Worm (Caenorhabditis elegans) whole organism, young adult: ENCODE data around the gene flp-2.
A peak's percentile ranks its signal among the peaks of the same experiment; 100 is the strongest.
"Not testable (repeated sequence)": the region's sequence is repeated elsewhere in the genome, so short reads cannot be mapped to it uniquely, and the experiment has no call there.

ENCODE experiments used
- B0261.1 ChIP-seq: sonication (generic microtip); optimal IDR thresholded peaks from 2 replicates; lab custom pipeline; 2016; ENCODE audit warnings: mild to moderate bottlenecking, missing genetic modification characterization, moderate library complexity, missing compliant biosample characterization
- B0336.3 ChIP-seq: fragments of 200-800 bp; sonication (Bioruptor generic); IDR thresholded peaks from 2 replicates; pipeline ENCODE4 v1.3.6; 2022; ENCODE audit warnings: missing genetic modification characterization, missing compliant biosample characterization
- D2030.7 ChIP-seq: fragments of 200-800 bp; sonication (Bioruptor generic); IDR thresholded peaks from 2 replicates; pipeline ENCODE4 v1.3.6; 2022; ENCODE audit warnings: missing genetic modification reagents, missing genetic modification characterization, missing compliant biosample characterization
- F10E7.11 ChIP-seq: sonication (generic microtip); optimal IDR thresholded peaks from 2 replicates; lab custom pipeline; 2017; ENCODE audit warnings: mild to moderate bottlenecking, missing genetic modification characterization, moderate library complexity, missing compliant biosample characterization
- F22D6.2 ChIP-seq: sonication (generic microtip); optimal IDR thresholded peaks from 2 replicates; lab custom pipeline; 2016; ENCODE audit warnings: mild to moderate bottlenecking, missing genetic modification characterization, missing compliant biosample characterization
- F23B12.7 ChIP-seq: sonication (generic microtip); optimal IDR thresholded peaks from 2 replicates; lab custom pipeline; 2017; ENCODE audit warnings: missing genetic modification characterization, mild to moderate bottlenecking, missing compliant biosample characterization, antibody characterized with exemption, moderate library complexity; ENCODE audit not compliant: insufficient read depth
- F52B5.7 ChIP-seq: sonication (generic microtip); optimal IDR thresholded peaks from 2 replicates; lab custom pipeline; 2016; ENCODE audit warnings: mild to moderate bottlenecking, missing genetic modification characterization, missing compliant biosample characterization
- K12H6.12 ChIP-seq: fragments of 200-800 bp; sonication (Bioruptor generic); optimal IDR thresholded peaks from 2 replicates; lab custom pipeline; 2018; ENCODE audit warnings: mild to moderate bottlenecking, missing genetic modification characterization, missing compliant biosample characterization
- Y53G8AR.9 ChIP-seq: fragments of 200-800 bp; sonication (Bioruptor generic); conservative IDR thresholded peaks from 2 replicates; pipeline ENCODE4 v1.3.6; 2022; ENCODE audit warnings: missing genetic modification reagents, missing genetic modification characterization, missing compliant biosample characterization
- Y56A3A.18 ChIP-seq: fragments of 200-800 bp; sonication (Bioruptor generic); IDR thresholded peaks from 2 replicates; pipeline ENCODE4 v1.3.6; 2022; ENCODE audit warnings: missing genetic modification reagents, missing genetic modification characterization, missing compliant biosample characterization
- ZK185.1 ChIP-seq: sonication (generic microtip); optimal IDR thresholded peaks from 2 replicates; lab custom pipeline; 2016; ENCODE audit warnings: mild to moderate bottlenecking, missing genetic modification characterization, missing compliant biosample characterization; ENCODE audit not compliant: poor library complexity, severe bottlenecking
- ama-1 ChIP-seq, 3 experiments: fragments of 150-350 bp in 1 of 3; sonication (generic microtip) in 2 of 3; optimal IDR thresholded peaks; 2 replicates each; lab custom pipeline; 2014 to 2018; ENCODE audit warnings: missing biosample characterization in 2 of 3, missing genetic modification characterization in 2 of 3, missing genetic modification reagents in 2 of 3
- atf-7 ChIP-seq: sonication (generic microtip); optimal IDR thresholded peaks from 2 replicates; lab custom pipeline; 2017; ENCODE audit warnings: mild to moderate bottlenecking, missing genetic modification characterization, missing compliant biosample characterization
- athp-1 ChIP-seq: sonication (generic microtip); optimal IDR thresholded peaks from 2 replicates; lab custom pipeline; 2017; ENCODE audit warnings: mild to moderate bottlenecking, missing genetic modification characterization, missing compliant biosample characterization
- attf-3 ChIP-seq: fragments of 200-800 bp; sonication (Bioruptor generic); conservative IDR thresholded peaks from 2 replicates; pipeline ENCODE4 v1.3.6; 2022; ENCODE audit warnings: missing genetic modification reagents, missing genetic modification characterization, missing compliant biosample characterization
- ceh-100 ChIP-seq: fragments of 200-800 bp; sonication (Bioruptor generic); IDR thresholded peaks from 2 replicates; pipeline ENCODE4 v1.3.6; 2022; ENCODE audit warnings: missing genetic modification reagents, missing genetic modification characterization, missing compliant biosample characterization
- chd-7 ChIP-seq: sonication (generic microtip); optimal IDR thresholded peaks from 2 replicates; lab custom pipeline; 2016; ENCODE audit warnings: mild to moderate bottlenecking, missing genetic modification characterization, moderate library complexity, missing compliant biosample characterization
- die-1 ChIP-seq: sonication (generic microtip); optimal IDR thresholded peaks from 2 replicates; lab custom pipeline; 2016; ENCODE audit warnings: missing genotype, mild to moderate bottlenecking, missing genetic modification characterization, missing compliant biosample characterization
- dox-1 ChIP-seq: fragments of 200-800 bp; sonication (Bioruptor generic); IDR thresholded peaks from 2 replicates; pipeline ENCODE4 v1.3.6; 2022; ENCODE audit warnings: missing genetic modification reagents, missing genetic modification characterization, missing compliant biosample characterization
- egl-44 ChIP-seq: fragments of 200-800 bp; sonication (Bioruptor generic); IDR thresholded peaks from 2 replicates; pipeline ENCODE4 v1.3.6; 2022; ENCODE audit warnings: missing genetic modification reagents, missing genetic modification characterization, missing compliant biosample characterization
- gei-17 ChIP-seq: fragments of 200-800 bp; sonication (Bioruptor generic); optimal IDR thresholded peaks from 2 replicates; lab custom pipeline; 2018; ENCODE audit warnings: mild to moderate bottlenecking, missing genetic modification characterization, missing compliant biosample characterization
- hmg-1.2 ChIP-seq: fragments of 200-800 bp; sonication (Bioruptor generic); IDR thresholded peaks from 2 replicates; pipeline ENCODE4 v1.3.6; 2022; ENCODE audit warnings: missing genetic modification reagents, missing genetic modification characterization, missing compliant biosample characterization
- hrde-1 ChIP-seq: sonication (generic microtip); optimal IDR thresholded peaks from 2 replicates; lab custom pipeline; 2016; ENCODE audit warnings: missing genetic modification characterization, mild to moderate bottlenecking, missing compliant biosample characterization, moderate library complexity, missing genotype, missing genetic modification reagents, borderline replicate concordance
- hsf-1 ChIP-seq: fragments of 200-800 bp; sonication (Bioruptor generic); IDR thresholded peaks from 2 replicates; pipeline ENCODE4 v1.3.6; 2022; ENCODE audit warnings: missing genetic modification reagents, missing genetic modification characterization, missing compliant biosample characterization
- let-607 ChIP-seq, 2 experiments: fragments of 200-800 bp in 1 of 2; sonication (Bioruptor generic) in 1 of 2; sonication (generic microtip) in 1 of 2; optimal IDR thresholded peaks; 2 replicates each; lab custom pipeline; 2016 to 2018; ENCODE audit warnings: mild to moderate bottlenecking in 2 of 2, missing compliant biosample characterization in 2 of 2, missing genetic modification characterization in 2 of 2, moderate library complexity in 2 of 2, missing genotype in 1 of 2
- lin-26 ChIP-seq: fragments of 200-800 bp; sonication (Bioruptor generic); IDR thresholded peaks from 2 replicates; pipeline ENCODE4 v1.3.6; 2022; ENCODE audit warnings: missing genetic modification reagents, missing genetic modification characterization, missing compliant biosample characterization
- lsy-27 ChIP-seq: sonication (generic microtip); optimal IDR thresholded peaks from 2 replicates; lab custom pipeline; 2017; ENCODE audit warnings: missing genetic modification characterization, mild to moderate bottlenecking, missing compliant biosample characterization, antibody characterized with exemption, missing genotype, borderline replicate concordance; ENCODE audit not compliant: insufficient read depth
- madf-10 ChIP-seq: sonication (generic microtip); optimal IDR thresholded peaks from 2 replicates; lab custom pipeline; 2016; ENCODE audit warnings: mild to moderate bottlenecking, missing genetic modification characterization, missing compliant biosample characterization
- mcd-1 ChIP-seq: fragments of 200-800 bp; sonication (Bioruptor generic); IDR thresholded peaks from 2 replicates; pipeline ENCODE4 v1.3.6; 2022; ENCODE audit warnings: missing genetic modification reagents, missing genetic modification characterization, missing compliant biosample characterization
- mes-4 ChIP-seq: sonication (generic microtip); optimal IDR thresholded peaks from 2 replicates; lab custom pipeline; 2016; ENCODE audit warnings: missing genotype, missing genetic modification characterization, missing compliant biosample characterization
- mxl-1 ChIP-seq: sonication (generic microtip); optimal IDR thresholded peaks from 2 replicates; lab custom pipeline; 2016; ENCODE audit warnings: missing genetic modification characterization, missing compliant biosample characterization
- nfyb-1 ChIP-seq: fragments of 200-800 bp; sonication (Bioruptor generic); IDR thresholded peaks from 2 replicates; pipeline ENCODE4 v1.3.6; 2022; ENCODE audit warnings: missing genetic modification reagents, missing genetic modification characterization, missing compliant biosample characterization
- nhr-90 ChIP-seq: sonication (generic microtip); optimal IDR thresholded peaks from 2 replicates; lab custom pipeline; 2016; ENCODE audit warnings: missing genotype, mild to moderate bottlenecking, missing genetic modification characterization, missing compliant biosample characterization
- pbrm-1 ChIP-seq: fragments of 200-800 bp; sonication (Bioruptor generic); IDR thresholded peaks from 2 replicates; pipeline ENCODE4 v1.3.6; 2022; ENCODE audit warnings: missing genetic modification reagents, missing genetic modification characterization, missing compliant biosample characterization
- rec-8 ChIP-seq, 2 experiments: sonication (generic microtip); optimal IDR thresholded peaks; 2 replicates each; lab custom pipeline; 2016; ENCODE audit warnings: mild to moderate bottlenecking in 2 of 2, missing genetic modification characterization in 2 of 2, missing genetic modification reagents in 2 of 2, missing genotype in 2 of 2, missing biosample characterization in 1 of 2, missing compliant biosample characterization in 1 of 2, moderate library complexity in 1 of 2
- repo-1 ChIP-seq: sonication (generic microtip); optimal IDR thresholded peaks from 2 replicates; lab custom pipeline; 2017; ENCODE audit warnings: mild to moderate bottlenecking, missing genetic modification characterization, missing compliant biosample characterization
- rpc-1 ChIP-seq, 2 experiments: fragments of 150-350 bp in 1 of 2; sonication (generic microtip) in 1 of 2; optimal IDR thresholded peaks; 2 replicates each; lab custom pipeline; 2014 to 2018; ENCODE audit warnings: missing biosample characterization in 1 of 2, missing genetic modification characterization in 1 of 2, missing genetic modification reagents in 1 of 2, missing genotype in 1 of 2
- snpc-1.1 ChIP-seq: sonication (generic microtip); optimal IDR thresholded peaks from 2 replicates; lab custom pipeline; 2017; ENCODE audit warnings: missing genetic modification characterization, mild to moderate bottlenecking, missing compliant biosample characterization, antibody characterized with exemption, moderate library complexity, missing genotype, missing genetic modification reagents; ENCODE audit not compliant: insufficient read depth
- snpc-1.3 ChIP-seq: sonication (generic microtip); optimal IDR thresholded peaks from 2 replicates; lab custom pipeline; 2017; ENCODE audit warnings: missing genetic modification characterization, mild to moderate bottlenecking, missing compliant biosample characterization, antibody characterized with exemption, moderate library complexity, missing genotype, missing genetic modification reagents; ENCODE audit not compliant: insufficient read depth
- snpc-4 ChIP-seq, 5 experiments: fragments of 150-350 bp in 1 of 5; sonication (generic microtip) in 4 of 5; optimal IDR thresholded peaks; 2 replicates each; lab custom pipeline; 2014 to 2018; ENCODE audit warnings: missing genetic modification characterization in 5 of 5, missing biosample characterization in 3 of 5, antibody characterized with exemption in 2 of 5, mild to moderate bottlenecking in 2 of 5, missing compliant biosample characterization in 2 of 5, missing genotype in 2 of 5, moderate library complexity in 2 of 5, missing genetic modification reagents in 1 of 5
- somi-1 ChIP-seq: fragments of 200-800 bp; sonication (Bioruptor generic); optimal IDR thresholded peaks from 2 replicates; lab custom pipeline; 2018; ENCODE audit warnings: mild to moderate bottlenecking, missing genetic modification characterization, missing compliant biosample characterization
- tlf-1 ChIP-seq: fragments of 200-800 bp; sonication (Bioruptor generic); optimal IDR thresholded peaks from 2 replicates; lab custom pipeline; 2018; ENCODE audit warnings: mild to moderate bottlenecking, missing genetic modification characterization, missing compliant biosample characterization
- zim-3 ChIP-seq: sonication (generic microtip); optimal IDR thresholded peaks from 2 replicates; lab custom pipeline; 2017; ENCODE audit warnings: mild to moderate bottlenecking, missing genetic modification characterization, moderate library complexity, missing compliant biosample characterization
- ztf-18 ChIP-seq: sonication (generic microtip); optimal IDR thresholded peaks from 2 replicates; lab custom pipeline; 2016; ENCODE audit warnings: missing genotype, mild to moderate bottlenecking, missing genetic modification characterization, missing compliant biosample characterization

The flp-2 gene

ce11 chrX:10132546-10133032, 37.5 kb upstream of the flp-2 start:
- peak; percentile 84 for TF ChIP-seq die-1 (tag; lab: Kevin White, UChicago)
- TF ChIP-seq nhr-90 (tag; lab: Kevin White, UChicago): peak; percentile 67
- TF ChIP-seq hsf-1 (GFP tag; lab: Robert Waterston, UW): peak; percentile 50; the same call in 1 of the 2 replicates
- TF ChIP-seq zim-3 (tag; lab: Kevin White, UChicago): peak; percentile 31
- 0 out of 2 replicates have a peak, but pooled peaks have one; percentile 18 for TF ChIP-seq Y53G8AR.9 (GFP tag; lab: Robert Waterston, UW)
- TF ChIP-seq mxl-1 (tag; lab: Kevin White, UChicago): peak; percentile 36
- TF ChIP-seq B0336.3 (GFP tag; lab: Robert Waterston, UW): peak; percentile 65; the same call in 1 of the 2 replicates
- TF ChIP-seq lin-26 (GFP tag; lab: Robert Waterston, UW): peak; percentile 84
- peak; percentile 43 for TF ChIP-seq ceh-100
- TF ChIP-seq nfyb-1 (GFP tag; lab: Robert Waterston, UW): 0 out of 2 replicates have a peak, but pooled peaks have one; percentile 38
- TF ChIP-seq somi-1 (GFP tag; lab: Kevin White, UChicago): peak; percentile 27
- peak; percentile 35 for TF ChIP-seq tlf-1 (GFP tag; lab: Kevin White, UChicago)
- peak; percentile 92 for TF ChIP-seq rpc-1 (optimal IDR thresholded peaks at IDR 0.05; lab: Kevin White, UChicago)
- TF ChIP-seq rpc-1 (tag; optimal IDR thresholded peaks at IDR 0.05; lab: Kevin White, UChicago): peak; percentile 89
- TF ChIP-seq snpc-1.3 (tag; lab: Kevin White, UChicago): peak; percentile 51
- peak; percentile 19 for TF ChIP-seq K12H6.12 (tag; lab: Kevin White, UChicago)
- TF ChIP-seq egl-44 (GFP tag; lab: Robert Waterston, UW): peak; percentile 41; the same call in 1 of the 2 replicates
- TF ChIP-seq mcd-1: peak; percentile 53
- peak; percentile 54 for TF ChIP-seq chd-7 (tag; lab: Kevin White, UChicago)
- TF ChIP-seq hmg-1.2 (GFP tag; lab: Robert Waterston, UW): peak; percentile 68
- peak; percentile 51 for TF ChIP-seq F23B12.7 (tag; lab: Kevin White, UChicago)
- peak; percentile 73 for TF ChIP-seq F10E7.11
- peak; percentile 35 for TF ChIP-seq hrde-1 (tag; lab: Kevin White, UChicago)
- TF ChIP-seq B0261.1: peak; percentile 80
- TF ChIP-seq madf-10 (tag; lab: Kevin White, UChicago): peak; percentile 73
- not testable (repeated sequence) for TF ChIP-seq ama-1 (optimal IDR thresholded peaks at IDR 0.05; lab: Kevin White, UChicago)
- peak; percentile 54 to 81 for TF ChIP-seq ama-1 (GFP tag; optimal IDR thresholded peaks at IDR 0.05; lab: Kevin White, UChicago)
- TF ChIP-seq pbrm-1 (GFP tag; lab: Robert Waterston, UW): peak; percentile 84
- TF ChIP-seq repo-1 (tag; lab: Kevin White, UChicago): peak; percentile 13
- TF ChIP-seq atf-7 (tag; lab: Kevin White, UChicago): peak; percentile 22
- TF ChIP-seq ztf-18 (tag; lab: Kevin White, UChicago): peak; percentile 50
- TF ChIP-seq F22D6.2 (tag; lab: Kevin White, UChicago): peak; percentile 25
- TF ChIP-seq D2030.7 (GFP tag; lab: Robert Waterston, UW): peak; percentile 71
- peak; percentile 86; the same call in 1 of the 2 replicates for TF ChIP-seq dox-1 (GFP tag; lab: Robert Waterston, UW)
- TF ChIP-seq rec-8 (tag; optimal IDR thresholded peaks at IDR 0.05; lab: Kevin White, UChicago): peak; percentile 49 to 50
- TF ChIP-seq snpc-1.1 (tag; lab: Kevin White, UChicago): peak; percentile 2
- TF ChIP-seq Y56A3A.18: peak; percentile 75; the same call in 1 of the 2 replicates
- peak; percentile 54 for TF ChIP-seq ZK185.1 (tag; lab: Kevin White, UChicago)
- peak; percentile 67 for TF ChIP-seq F52B5.7
- 0 out of 2 replicates have a peak, but pooled peaks have one; percentile 24 for TF ChIP-seq attf-3 (GFP tag; lab: Robert Waterston, UW)
- TF ChIP-seq mes-4 (tag; lab: Kevin White, UChicago): peak; percentile 63
- peak; percentile 61 for TF ChIP-seq snpc-4 (GFP tag; optimal IDR thresholded peaks at IDR 0.05; lab: Kevin White, UChicago)
- peak; percentile 28 to 85 (median 56) for TF ChIP-seq snpc-4 (tag; optimal IDR thresholded peaks at IDR 0.05; lab: Kevin White, UChicago)
- TF ChIP-seq gei-17 (GFP tag; lab: Kevin White, UChicago): peak; percentile 40
- TF ChIP-seq lsy-27 (tag; lab: Kevin White, UChicago): peak; percentile 67
- TF ChIP-seq athp-1 (tag; lab: Kevin White, UChicago): peak; percentile 69
- TF ChIP-seq let-607 (tag; optimal IDR thresholded peaks at IDR 0.05; lab: Kevin White, UChicago): peak in 1 of 2 experiments; percentile 54
